Worm (Caenorhabditis elegans) whole organism, L4 larva: ENCODE measurements around the gene T11F9.10.

Experiments
- F49E8.2 ChIP-seq: sonication (generic microtip); optimal IDR thresholded peaks from 2 replicates; lab custom pipeline; 2016; ENCODE audit warnings: missing compliant biosample characterization, mild to moderate bottlenecking, missing genetic modification characterization, borderline replicate concordance
- lim-7 ChIP-seq: fragments of 200-800 bp; sonication (Bioruptor generic); IDR thresholded peaks from 2 replicates; pipeline ENCODE4 v1.3.6; 2022; ENCODE audit warnings: missing genetic modification characterization, missing compliant biosample characterization
- lin-13 ChIP-seq: fragments of 150-350 bp; optimal IDR thresholded peaks from 2 replicates; lab custom pipeline; 2014; ENCODE audit warnings: missing biosample characterization, missing genetic modification reagents, missing genetic modification characterization
- lin-38 ChIP-seq: fragments of 200-800 bp; sonication (Bioruptor generic); IDR thresholded peaks from 2 replicates; pipeline ENCODE4 v1.3.6; 2022; ENCODE audit warnings: missing genetic modification reagents, missing genetic modification characterization, missing compliant biosample characterization
- lin-39 ChIP-seq: fragments of 150-350 bp; optimal IDR thresholded peaks from 2 replicates; lab custom pipeline; 2014; ENCODE audit warnings: missing biosample characterization, missing genetic modification reagents, missing genetic modification characterization
- mdl-1 ChIP-seq, 2 experiments: fragments of 150-350 bp in 1 of 2; sonication (generic microtip) in 1 of 2; optimal IDR thresholded peaks; 2 replicates each; lab custom pipeline; 2014 to 2017; ENCODE audit warnings: missing biosample characterization in 2 of 2, missing genetic modification characterization in 2 of 2
- nhr-237 ChIP-seq: sonication (generic microtip); optimal IDR thresholded peaks from 2 replicates; lab custom pipeline; 2017; ENCODE audit warnings: missing biosample characterization, missing genetic modification characterization
- pha-4 ChIP-seq, 2 experiments: fragments of 150-350 bp in 1 of 2; fragments of 200-800 bp in 1 of 2; sonication (Bioruptor generic) in 1 of 2; IDR thresholded peaks in 1 of 2; optimal IDR thresholded peaks in 1 of 2; 2 replicates each; pipeline versions ENCODE4 v1.3.6 to Lab custom; 2014 to 2022; ENCODE audit warnings: missing genetic modification characterization in 2 of 2, missing genetic modification reagents in 2 of 2, missing biosample characterization in 1 of 2, missing compliant biosample characterization in 1 of 2
- unc-62 ChIP-seq, 3 experiments: fragments of 150-350 bp in 1 of 3; sonication (generic microtip); optimal IDR thresholded peaks in 2 of 3; peaks in 1 of 3; 1 replicate in 1 of 3; 2 replicates in 2 of 3; lab custom pipeline; 2014 to 2017; ENCODE audit warnings: missing biosample characterization in 3 of 3, missing genetic modification characterization in 3 of 3, missing genetic modification reagents in 3 of 3, missing genotype in 1 of 3
- zag-1 ChIP-seq: fragments of 150-350 bp; optimal IDR thresholded peaks from 2 replicates; lab custom pipeline; 2014; ENCODE audit warnings: missing biosample characterization, missing genetic modification characterization

ce11 chrV:11484404-11484803 lies 2.4 kb upstream of the T11F9.10 start:
- TF ChIP-seq lin-13: no peak
- no peak for TF ChIP-seq zag-1
- no peak for TF ChIP-seq lin-39 (tag; lab: Kevin White, UChicago)
- TF ChIP-seq unc-62 (GFP tag; optimal IDR thresholded peaks at IDR 0.05 in 1 of 2; lab: Kevin White, UChicago): no peak
- no peak for TF ChIP-seq unc-62 (tag; optimal IDR thresholded peaks at IDR 0.05; lab: Kevin White, UChicago)
- TF ChIP-seq F49E8.2 (tag; lab: Kevin White, UChicago): no peak
- TF ChIP-seq nhr-237 (tag; lab: Kevin White, UChicago): no peak
- no peak for TF ChIP-seq lin-38 (GFP tag; lab: Robert Waterston, UW)
- no peak for TF ChIP-seq lim-7
- TF ChIP-seq mdl-1 (tag; optimal IDR thresholded peaks at IDR 0.05; lab: Kevin White, UChicago): no peak
- TF ChIP-seq pha-4 (GFP tag; IDR thresholded peaks at IDR 0.05; lab: Robert Waterston, UW): no peak
- TF ChIP-seq pha-4 (tag; optimal IDR thresholded peaks at IDR 0.05; lab: Kevin White, UChicago): no peak
